Worm (Caenorhabditis elegans) whole organism, late embryonic: ENCODE data around the gene F49H6.17.

ENCODE experiments used
- F13H6.1 ChIP-seq: sonication (generic microtip); optimal IDR thresholded peaks from 2 replicates; lab custom pipeline; 2016; ENCODE audit warnings: missing genetic modification characterization, missing compliant biosample characterization
- K02D7.2 ChIP-seq: sonication (generic microtip); optimal IDR thresholded peaks from 2 replicates; lab custom pipeline; 2017; ENCODE audit warnings: mild to moderate bottlenecking, missing genetic modification characterization, missing compliant biosample characterization
- K09A11.1 ChIP-seq: sonication (generic microtip); optimal IDR thresholded peaks from 2 replicates; lab custom pipeline; 2017; ENCODE audit warnings: antibody characterized with exemption, mild to moderate bottlenecking, missing genetic modification characterization, missing compliant biosample characterization; ENCODE audit not compliant: insufficient read depth
- T23F11.4 ChIP-seq: fragments of 200-800 bp; sonication (Bioruptor generic); optimal IDR thresholded peaks from 2 replicates; lab custom pipeline; 2018; ENCODE audit warnings: mild to moderate bottlenecking, missing genetic modification characterization, missing compliant biosample characterization
- ahr-1 ChIP-seq: sonication (generic microtip); optimal IDR thresholded peaks from 2 replicates; lab custom pipeline; 2016; ENCODE audit warnings: missing genetic modification characterization, missing compliant biosample characterization
- ama-1 ChIP-seq: fragments of 150-350 bp; optimal IDR thresholded peaks from 2 replicates; lab custom pipeline; 2014
- ceh-14 ChIP-seq: sonication (generic microtip); optimal IDR thresholded peaks from 2 replicates; lab custom pipeline; 2016; ENCODE audit warnings: missing genotype, missing genetic modification characterization, missing compliant biosample characterization
- ceh-18 ChIP-seq: sonication (generic microtip); optimal IDR thresholded peaks from 2 replicates; lab custom pipeline; 2016; ENCODE audit warnings: missing genetic modification characterization, missing compliant biosample characterization
- ceh-22 ChIP-seq: sonication (generic microtip); optimal IDR thresholded peaks from 2 replicates; lab custom pipeline; 2017; ENCODE audit warnings: missing biosample characterization, missing genetic modification characterization
- ceh-24 ChIP-seq: sonication (generic microtip); optimal IDR thresholded peaks from 2 replicates; lab custom pipeline; 2016; ENCODE audit warnings: mild to moderate bottlenecking, missing genetic modification characterization, missing compliant biosample characterization
- ceh-30 ChIP-seq: fragments of 150-350 bp; optimal IDR thresholded peaks from 2 replicates; lab custom pipeline; 2014; ENCODE audit warnings: missing biosample characterization, missing genetic modification characterization
- ceh-31 ChIP-seq: sonication (generic microtip); optimal IDR thresholded peaks from 2 replicates; lab custom pipeline; 2016; ENCODE audit warnings: missing genetic modification characterization, missing compliant biosample characterization
- che-1 ChIP-seq: sonication (generic microtip); optimal IDR thresholded peaks from 2 replicates; lab custom pipeline; 2016; ENCODE audit warnings: mild to moderate bottlenecking, missing genetic modification characterization, missing compliant biosample characterization
- elt-2 ChIP-seq: sonication (generic microtip); optimal IDR thresholded peaks from 2 replicates; lab custom pipeline; 2016; ENCODE audit warnings: missing genetic modification reagents, missing genetic modification characterization, missing compliant biosample characterization
- elt-4 ChIP-seq: sonication (generic microtip); optimal IDR thresholded peaks from 2 replicates; lab custom pipeline; 2016; ENCODE audit warnings: missing genetic modification characterization, missing compliant biosample characterization
- fkh-6 ChIP-seq: sonication (generic microtip); optimal IDR thresholded peaks from 2 replicates; lab custom pipeline; 2016; ENCODE audit warnings: missing genetic modification characterization, missing compliant biosample characterization
- hlh-13 ChIP-seq: fragments of 200-800 bp; sonication (Bioruptor generic); optimal IDR thresholded peaks from 2 replicates; lab custom pipeline; 2018; ENCODE audit warnings: mild to moderate bottlenecking, missing genetic modification characterization, missing compliant biosample characterization
- hlh-8 ChIP-seq: sonication (generic microtip); optimal IDR thresholded peaks from 2 replicates; lab custom pipeline; 2016; ENCODE audit warnings: missing genotype, missing genetic modification characterization, missing compliant biosample characterization
- madf-2 ChIP-seq: sonication (generic microtip); optimal IDR thresholded peaks from 2 replicates; lab custom pipeline; 2017; ENCODE audit warnings: missing genetic modification characterization, missing compliant biosample characterization
- nfya-1 ChIP-seq: sonication (generic microtip); optimal IDR thresholded peaks from 2 replicates; lab custom pipeline; 2017; ENCODE audit warnings: missing genetic modification characterization, mild to moderate bottlenecking, missing compliant biosample characterization, antibody characterized with exemption, moderate library complexity
- nhr-232 ChIP-seq: sonication (generic microtip); optimal IDR thresholded peaks from 2 replicates; lab custom pipeline; 2016; ENCODE audit warnings: missing genetic modification characterization, missing compliant biosample characterization
- npax-4 ChIP-seq: sonication (generic microtip); optimal IDR thresholded peaks from 2 replicates; lab custom pipeline; 2016; ENCODE audit warnings: missing genetic modification characterization, missing compliant biosample characterization
- pag-3 ChIP-seq: sonication (generic microtip); optimal IDR thresholded peaks from 2 replicates; lab custom pipeline; 2016; ENCODE audit warnings: missing compliant biosample characterization, missing genetic modification characterization, borderline replicate concordance
- pha-2 ChIP-seq: sonication (generic microtip); optimal IDR thresholded peaks from 2 replicates; lab custom pipeline; 2017; ENCODE audit warnings: mild to moderate bottlenecking, missing genetic modification characterization, missing compliant biosample characterization
- pqm-1 ChIP-seq: sonication (generic microtip); optimal IDR thresholded peaks from 2 replicates; lab custom pipeline; 2016; ENCODE audit warnings: missing genetic modification characterization, missing compliant biosample characterization
- pros-1 ChIP-seq: fragments of 150-350 bp; optimal IDR thresholded peaks from 2 replicates; lab custom pipeline; 2014; ENCODE audit warnings: missing biosample characterization, missing genetic modification reagents, missing genetic modification characterization
- ref-2 ChIP-seq: sonication (generic microtip); optimal IDR thresholded peaks from 2 replicates; lab custom pipeline; 2016; ENCODE audit warnings: missing genetic modification characterization, missing compliant biosample characterization
- rnt-1 ChIP-seq: sonication (generic microtip); optimal IDR thresholded peaks from 2 replicates; lab custom pipeline; 2016; ENCODE audit warnings: missing genetic modification characterization, missing compliant biosample characterization
- sdc-2 ChIP-seq: sonication (generic microtip); optimal IDR thresholded peaks from 2 replicates; lab custom pipeline; 2016; ENCODE audit warnings: missing genotype, missing genetic modification characterization, missing compliant biosample characterization
- sox-4 ChIP-seq: sonication (generic microtip); optimal IDR thresholded peaks from 2 replicates; lab custom pipeline; 2017; ENCODE audit warnings: mild to moderate bottlenecking, missing genetic modification characterization, inconsistent platforms, missing compliant biosample characterization
- ttx-3 ChIP-seq: sonication (generic microtip); optimal IDR thresholded peaks from 2 replicates; lab custom pipeline; 2016; ENCODE audit warnings: missing genetic modification reagents, missing genetic modification characterization, missing compliant biosample characterization
- unc-3 ChIP-seq, 2 experiments: fragments of 200-800 bp in 1 of 2; sonication (Bioruptor generic) in 1 of 2; sonication (generic microtip) in 1 of 2; conservative IDR thresholded peaks in 1 of 2; optimal IDR thresholded peaks in 1 of 2; 2 replicates each; pipeline versions ENCODE4 v1.3.6 to Lab custom; 2016 to 2022; ENCODE audit warnings: missing compliant biosample characterization in 2 of 2, missing genetic modification characterization in 2 of 2, missing genetic modification reagents in 1 of 2
- unc-86 ChIP-seq: sonication (generic microtip); optimal IDR thresholded peaks from 2 replicates; lab custom pipeline; 2016; ENCODE audit warnings: missing genetic modification characterization, missing compliant biosample characterization
- zip-5 ChIP-seq: sonication (generic microtip); optimal IDR thresholded peaks from 2 replicates; lab custom pipeline; 2016; ENCODE audit warnings: missing genetic modification characterization, missing compliant biosample characterization

The F49H6.17 gene

ce11 chrV:17014050-17014449 is 5.7 kb upstream of the F49H6.17 start, which contains the start of gene clc-13:
TSS of gene clc-13 (plus strand) at chrV:17014408.
- TF ChIP-seq elt-4 (no peak), zip-5 (tag; lab: Kevin White, UChicago) (no peak), unc-86 (tag; lab: Kevin White, UChicago) (no peak), elt-2 (peak; percentile 89)

DNA sequence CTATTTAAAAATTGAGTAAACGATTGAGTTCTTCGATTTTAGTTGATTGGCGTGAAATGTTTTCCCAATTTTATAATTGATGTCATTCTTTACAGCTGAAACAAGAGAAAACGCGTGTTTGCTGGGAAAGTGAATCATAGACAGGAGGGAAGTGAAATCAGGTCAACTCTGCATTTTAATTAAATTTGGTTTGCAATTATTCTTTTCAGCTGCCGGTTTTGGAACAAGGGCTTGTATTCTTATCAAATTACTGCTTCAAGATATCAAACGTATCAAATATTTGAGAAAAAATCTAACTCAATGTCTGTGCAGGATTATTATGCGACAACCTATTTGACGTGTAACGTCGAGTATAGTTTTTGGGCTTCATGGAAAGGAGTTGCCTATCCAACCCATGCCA is 3.0 kb upstream of the F49H6.17 start, which contains the start of gene srh-97:
TSS of gene srh-97 (plus strand) at position 301 of the 400 bp plus-strand sequence.
- TF ChIP-seq K02D7.2 (no peak), unc-86 (tag; lab: Kevin White, UChicago) (no peak), pha-2 (tag; lab: Kevin White, UChicago) (no peak)
- TF ChIP-seq, all 69 proteins: peak for 0

DNA sequence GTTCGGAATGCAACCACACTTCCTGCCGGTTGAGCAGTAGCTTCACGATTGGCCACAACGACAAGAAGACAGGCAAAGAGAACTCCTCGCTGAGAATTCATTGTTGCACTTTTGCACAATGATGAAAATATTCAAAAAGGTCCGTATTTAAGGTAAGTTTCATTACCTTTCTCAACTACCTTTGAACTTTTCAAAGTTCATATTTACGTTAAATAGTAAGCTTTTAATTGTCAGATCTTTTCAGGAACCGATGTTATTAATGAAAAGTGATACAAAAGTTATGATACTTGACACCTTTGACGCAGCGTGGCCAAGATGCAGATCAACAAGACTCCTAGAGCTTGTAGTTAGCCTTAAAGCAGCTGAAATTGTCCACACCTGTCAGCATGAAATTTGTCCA is 1.6 kb downstream of the F49H6.17 start, which contains the start of gene F49H6.12:
TSS of gene F49H6.12 (minus strand) at position 101 of the 400 bp plus-strand sequence.
- TF ChIP-seq pros-1 (no peak), pqm-1 (tag; lab: Kevin White, UChicago) (no peak), ceh-24 (tag; lab: Kevin White, UChicago) (no peak)

DNA sequence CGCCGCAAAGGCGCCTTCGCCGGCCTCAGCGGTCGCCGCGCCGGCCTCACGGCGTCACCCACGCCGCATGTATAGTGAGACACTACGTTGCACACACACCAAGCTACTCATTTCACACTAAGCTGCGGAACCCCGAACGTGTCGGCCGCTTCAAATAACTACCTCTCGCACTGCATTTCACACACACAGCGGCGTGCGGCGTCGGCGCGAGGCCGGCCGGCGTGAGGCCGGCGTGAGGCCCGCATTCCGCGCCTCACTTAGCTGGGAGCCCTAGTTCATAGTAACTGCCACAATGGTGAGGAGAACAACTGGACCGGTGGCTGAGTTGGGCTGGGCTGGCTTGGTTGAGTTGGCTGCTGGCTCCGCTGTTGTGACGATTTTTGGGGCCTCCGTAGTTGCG is 2.3 kb downstream of the F49H6.17 start:
- peak; percentile 66 for TF ChIP-seq pag-3 (tag; lab: Kevin White, UChicago)

- no peak for TF ChIP-seq K02D7.2
- no peak for TF ChIP-seq nfya-1 (tag; lab: Kevin White, UChicago)
These were observed 3.0 kb downstream of the F49H6.17 start, which contains the start of the genes F49H6.8 and F49H6.5 for ce11 chrV:17022613-17023322. TSS of gene F49H6.8 (minus strand) at chrV:17022663. TSS of gene F49H6.5 (plus strand) at chrV:17023241.

- TF ChIP-seq che-1 (tag; lab: Kevin White, UChicago) = no peak
- TF ChIP-seq ceh-14 (tag; lab: Kevin White, UChicago) = no peak
- no peak for TF ChIP-seq hlh-13 (GFP tag; lab: Kevin White, UChicago)
- no peak for TF ChIP-seq hlh-8 (tag; lab: Kevin White, UChicago)
- TF ChIP-seq fkh-6 = no peak
- no peak for TF ChIP-seq ref-2 (tag; lab: Kevin White, UChicago)
- TF ChIP-seq sdc-2 (tag; lab: Kevin White, UChicago) = no peak
- TF ChIP-seq ceh-22 (tag; lab: Kevin White, UChicago) = no peak
- no peak for TF ChIP-seq ceh-31 (tag; lab: Kevin White, UChicago)
- no peak for TF ChIP-seq nhr-232 (tag; lab: Kevin White, UChicago)
- no peak for TF ChIP-seq ahr-1 (tag; lab: Kevin White, UChicago)
- no peak for TF ChIP-seq sox-4
- no peak for TF ChIP-seq ama-1 (lab: Kevin White, UChicago)
- no peak for TF ChIP-seq K09A11.1 (tag; lab: Kevin White, UChicago)
- TF ChIP-seq T23F11.4 = no peak
- no peak for TF ChIP-seq ttx-3 (tag; lab: Kevin White, UChicago)
- no peak for TF ChIP-seq ceh-18 (tag; lab: Kevin White, UChicago)
These were observed 6.5 kb downstream of the F49H6.17 start, which contains the start of gene F49H6.15 for ce11 chrV:17026289-17026688. TSS of gene F49H6.15 (minus strand) at chrV:17026389.

DNA sequence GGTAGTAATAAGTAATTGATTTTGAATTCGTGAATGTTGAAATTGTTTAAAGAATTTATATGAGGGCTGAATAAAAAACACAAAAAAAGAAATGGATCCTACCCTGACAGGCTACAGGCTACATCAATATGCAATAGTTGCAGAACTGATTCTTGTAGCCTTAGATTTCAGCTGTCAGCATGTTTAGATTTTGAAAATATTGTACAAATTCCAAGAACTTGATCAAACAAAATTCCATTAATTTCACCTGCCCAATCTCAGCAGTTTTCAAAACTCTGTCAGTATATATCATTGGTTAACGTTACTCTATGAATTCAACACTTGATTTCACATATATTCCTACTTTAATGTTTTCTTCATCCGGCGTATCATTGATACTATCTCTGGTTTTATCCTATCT is 10.6 kb downstream of the F49H6.17 start:
- TF ChIP-seq elt-4 = no peak
- TF ChIP-seq unc-3 (GFP tag; conservative IDR thresholded peaks at IDR 0.05; lab: Robert Waterston, UW) = no peak
- TF ChIP-seq unc-3 (tag; optimal IDR thresholded peaks at IDR 0.05; lab: Kevin White, UChicago) = no peak
- TF ChIP-seq ceh-30 (tag; lab: Kevin White, UChicago) = no peak
- TF ChIP-seq rnt-1 (tag; lab: Kevin White, UChicago) = no peak
- TF ChIP-seq madf-2 (tag; lab: Kevin White, UChicago) = no peak
- TF ChIP-seq npax-4 = no peak
- TF ChIP-seq ceh-14 (tag; lab: Kevin White, UChicago) = no peak
- no peak for TF ChIP-seq F13H6.1 (tag; lab: Kevin White, UChicago)
